Fruit fly (Drosophila melanogaster): ENCODE data around the gene moody.
A peak's percentile ranks its signal among the peaks of the same experiment; 100 is the strongest.

moody gene

DNA sequence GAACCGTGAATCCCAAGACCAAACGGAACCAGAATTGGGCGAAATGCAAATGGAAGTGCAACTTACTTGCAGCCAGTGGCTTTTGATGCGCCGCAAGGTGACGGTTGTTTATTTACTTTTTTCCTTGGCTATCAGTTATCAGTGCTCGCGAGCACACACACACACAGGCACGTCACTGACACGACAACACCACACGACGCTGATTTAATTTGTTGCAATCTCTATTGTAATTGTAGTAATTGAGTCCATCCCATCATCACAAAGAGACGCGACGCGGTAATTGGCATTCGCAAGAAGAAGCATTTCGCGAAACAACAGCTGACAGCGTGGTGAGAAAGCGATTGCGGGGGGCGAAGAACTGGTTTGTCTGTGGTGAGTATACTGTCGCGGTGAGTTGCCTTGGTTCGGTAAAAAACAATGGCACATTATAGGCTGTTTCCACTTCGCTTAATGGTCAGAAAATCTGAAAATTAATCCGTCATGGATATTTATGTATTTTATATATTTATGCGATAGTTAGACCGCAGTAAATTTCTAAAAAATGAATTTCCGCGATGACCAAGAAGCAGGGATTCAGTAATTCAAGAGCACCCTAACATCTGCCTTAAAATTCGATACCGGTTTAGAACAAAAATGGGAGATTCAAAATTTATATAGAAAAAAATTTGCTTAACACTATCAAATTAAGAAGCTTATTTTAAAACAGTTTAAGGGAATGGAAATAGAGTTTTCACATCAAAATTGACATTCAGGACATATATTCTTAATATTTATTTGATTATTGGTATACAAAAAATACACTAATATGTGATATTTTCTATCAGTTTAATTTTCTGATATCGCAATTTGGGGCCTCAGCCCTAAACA lies 7.7 kb downstream of the moody start, which contains the start of the genes Actn and usp (continued):
- TF ChIP-seq woc (GFP tag; optimal IDR thresholded peaks at IDR 0.05) (peak; percentile 55), Dfd (GFP tag; optimal IDR thresholded peaks at IDR 0.05) (no peak), sage (GFP tag; optimal IDR thresholded peaks at IDR 0.05) (peak; percentile 28), fru (GFP tag; optimal IDR thresholded peaks at IDR 0.05) (no peak), Dif (GFP tag; optimal IDR thresholded peaks at IDR 0.05; ENCODE audit: partially characterized antibody) (no peak), CG9705 (GFP tag; optimal IDR thresholded peaks at IDR 0.05) (no peak), N (GFP tag; optimal IDR thresholded peaks at IDR 0.05) (peak; percentile 98)

DNA sequence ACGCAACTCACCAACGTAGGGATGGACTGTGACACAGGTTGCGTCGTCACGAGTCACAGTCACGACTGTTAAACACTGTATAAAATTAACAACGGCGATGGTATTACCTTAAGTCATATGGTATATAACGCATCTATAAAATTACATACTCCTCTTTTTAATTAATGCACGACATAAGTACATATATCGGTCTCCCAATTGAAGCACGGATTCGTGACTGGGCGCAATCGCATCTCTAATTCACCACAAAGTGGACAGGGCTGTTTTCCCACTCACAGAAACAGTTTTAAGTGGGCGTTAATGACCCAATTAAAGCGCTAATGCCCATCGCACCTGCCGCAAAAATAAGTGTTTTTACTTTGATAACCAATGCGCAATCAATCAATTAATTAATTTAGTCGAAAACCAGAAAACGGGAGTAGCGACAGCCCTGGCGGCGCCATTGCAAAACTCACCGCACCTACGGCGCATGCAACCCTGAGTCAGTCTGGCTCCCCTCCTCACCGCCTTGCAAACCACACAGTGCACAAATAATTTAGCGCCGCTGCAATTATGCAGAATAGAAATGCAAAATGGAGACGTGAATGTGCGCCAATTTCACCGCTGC lies 8.5 kb downstream of the moody start, which contains the start of gene CG4313:
Gene CG4313, plus strand, starts transcription at position 557 of the 607 bp plus-strand sequence.
- TF ChIP-seq Rel (GFP tag; optimal IDR thresholded peaks at IDR 0.05) (no peak), Rel (tag; optimal IDR thresholded peaks at IDR 0.05) (peak; percentile 28), Hnf4 (GFP tag; optimal IDR thresholded peaks at IDR 0.05) (peak; percentile 68), Dfd (GFP tag; optimal IDR thresholded peaks at IDR 0.05) (no peak), br (GFP tag; optimal IDR thresholded peaks at IDR 0.05) (peak; percentile 75), Abd-B (GFP tag; optimal IDR thresholded peaks at IDR 0.05) (no peak), GATAd (GFP tag; optimal IDR thresholded peaks at IDR 0.05) (peak; percentile 33), woc (GFP tag; optimal IDR thresholded peaks at IDR 0.05) (peak; percentile 82), rgr (GFP tag; optimal IDR thresholded peaks at IDR 0.05) (peak; percentile 67), ey (GFP tag; optimal IDR thresholded peaks at IDR 0.05) (peak; percentile 72), psq (GFP tag; optimal IDR thresholded peaks at IDR 0.05) (peak; percentile 60), Jra (GFP tag; optimal IDR thresholded peaks at IDR 0.05) (peak; percentile 76), h (GFP tag; optimal IDR thresholded peaks at IDR 0.05) (peak; percentile 81), sage (GFP tag; optimal IDR thresholded peaks at IDR 0.05) (peak; percentile 41), foxo (GFP tag; optimal IDR thresholded peaks at IDR 0.05) (peak in 1 of 2 experiments; percentile 81), CG9705 (GFP tag; optimal IDR thresholded peaks at IDR 0.05) (peak; percentile 64), jim (GFP tag; optimal IDR thresholded peaks at IDR 0.05) (no peak), fru (GFP tag; optimal IDR thresholded peaks at IDR 0.05) (peak; percentile 80), Vsx2 (GFP tag; optimal IDR thresholded peaks at IDR 0.05; ENCODE audit: partially characterized antibody) (no peak), CG32264 (GFP tag; optimal IDR thresholded peaks at IDR 0.05) (no peak), HLH106 (tag; optimal IDR thresholded peaks at IDR 0.05) (peak; percentile 80), OdsH (GFP tag; optimal IDR thresholded peaks at IDR 0.05) (peak; percentile 67), brk (GFP tag; optimal IDR thresholded peaks at IDR 0.05) (no peak), Sp1 (GFP tag; optimal IDR thresholded peaks at IDR 0.05) (peak; percentile 74), sv (GFP tag; optimal IDR thresholded peaks at IDR 0.05) (peak; percentile 54), Myc (optimal IDR thresholded peaks at IDR 0.05) (peak; percentile 89), dmrt93B (GFP tag; optimal IDR thresholded peaks at IDR 0.05) (peak; percentile 60)

DNA sequence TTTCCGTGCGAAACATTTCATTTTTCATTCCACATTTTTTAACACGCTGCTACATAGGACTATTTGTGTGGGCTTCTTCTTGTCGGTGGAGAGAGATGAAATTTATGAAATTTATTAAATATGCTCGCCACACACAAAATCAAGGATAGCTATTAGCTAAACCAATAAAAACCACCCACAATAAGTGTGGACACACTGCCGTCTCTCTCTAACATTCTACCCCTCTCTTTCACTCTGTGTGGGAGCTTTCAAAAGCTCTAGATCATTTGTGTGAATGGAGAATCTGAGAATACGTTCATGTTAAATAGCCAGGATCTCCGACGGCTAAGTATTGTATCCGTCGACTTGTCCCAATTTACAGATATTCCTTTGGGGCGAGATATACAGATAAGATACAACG lies 12.3 kb downstream of the moody start:
- no peak for TF ChIP-seq CrebA (GFP tag; optimal IDR thresholded peaks at IDR 0.05; ENCODE audit: borderline replicate concordance)
- no peak for TF ChIP-seq Sp1 (GFP tag; optimal IDR thresholded peaks at IDR 0.05)
- TF ChIP-seq fru (GFP tag; optimal IDR thresholded peaks at IDR 0.05) = no peak
- no peak for TF ChIP-seq jim (GFP tag; optimal IDR thresholded peaks at IDR 0.05)

DNA sequence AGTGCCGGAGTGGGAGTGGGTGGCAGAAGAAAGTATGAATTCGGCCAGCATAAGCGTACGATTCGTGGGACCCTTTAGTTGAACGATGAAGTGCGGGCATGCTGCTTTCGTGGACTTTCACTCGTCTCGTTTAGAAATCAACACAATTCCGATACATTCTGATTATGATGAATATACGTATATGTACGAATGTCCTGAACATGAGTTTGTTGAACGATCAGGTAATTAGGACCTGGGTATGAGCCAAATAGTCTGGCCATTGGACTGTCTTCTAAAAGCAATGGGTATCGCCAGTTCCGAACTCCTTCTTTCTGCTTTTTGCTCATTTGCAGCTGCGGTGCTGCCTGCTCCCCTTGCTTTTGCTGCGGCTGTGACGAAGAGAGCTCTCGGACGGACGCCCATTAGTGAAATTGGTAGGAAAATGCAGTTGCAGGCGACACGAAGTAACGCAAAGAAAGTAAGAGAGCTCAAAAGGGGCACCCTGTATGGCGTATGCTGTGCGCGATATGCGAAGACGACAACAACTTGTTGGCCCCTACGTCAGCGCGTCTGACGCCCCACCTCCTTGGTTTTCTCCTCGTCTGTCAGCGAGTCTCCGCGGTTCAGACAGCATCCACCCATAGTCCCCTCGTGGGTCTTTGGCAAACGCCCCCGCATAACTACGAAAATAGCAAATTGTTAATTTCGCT lies 13.0 kb downstream of the moody start:
- TF ChIP-seq woc (GFP tag; optimal IDR thresholded peaks at IDR 0.05) = peak; percentile 50
- TF ChIP-seq HLH106 (tag; optimal IDR thresholded peaks at IDR 0.05) = peak; percentile 5
- TF ChIP-seq lola (GFP tag; optimal IDR thresholded peaks at IDR 0.05) = no peak
- TF ChIP-seq br (GFP tag; optimal IDR thresholded peaks at IDR 0.05) = peak; percentile 10
- peak; percentile 11 for TF ChIP-seq psq (GFP tag; optimal IDR thresholded peaks at IDR 0.05)
- no peak for TF ChIP-seq OdsH (GFP tag; optimal IDR thresholded peaks at IDR 0.05)
- TF ChIP-seq fru (GFP tag; optimal IDR thresholded peaks at IDR 0.05) = peak; percentile 40
- TF ChIP-seq foxo (GFP tag; optimal IDR thresholded peaks at IDR 0.05) = peak in 1 of 2 experiments; percentile 14
- no peak for TF ChIP-seq CG9705 (GFP tag; optimal IDR thresholded peaks at IDR 0.05)

Measured in whole organism, wandering third instar larva.